Fruit fly (Drosophila melanogaster) Kc167 (cell line): ENCODE measurements around the gene CG31122.

Source experiments
- Sin3A ChIP-seq: fragments of >200 bp; optimal IDR thresholded peaks from 2 replicates; lab custom pipeline; 2018; ENCODE audit warnings: missing external identifiers
- h ChIP-seq: fragments of >200 bp; optimal IDR thresholded peaks from 3 replicates; lab custom pipeline; 2018; ENCODE audit warnings: missing external identifiers
- insv ChIP-seq: fragments of >200 bp; optimal IDR thresholded peaks from 3 replicates; lab custom pipeline; 2018; ENCODE audit warnings: missing external identifiers
- psq ChIP-seq: fragments of >200 bp; optimal IDR thresholded peaks from 2 replicates; lab custom pipeline; 2017; ENCODE audit warnings: missing external identifiers

- TF ChIP-seq insv (lab: Kevin White, UChicago) = no peak
- TF ChIP-seq Sin3A (lab: Kevin White, UChicago) = no peak
- TF ChIP-seq psq (lab: Kevin White, UChicago) = no peak
- no peak for TF ChIP-seq h (lab: Kevin White, UChicago)
These were observed 13.5 kb downstream of the CG31122 start, which contains the start of gene Vha100-2 for dm6 chr3R:18398954-18399697.
